Worm (Caenorhabditis elegans) whole organism, L3 larva: ENCODE data around the gene sms-3.

Experiments
- ceh-28 ChIP-seq: fragments of 150-350 bp; optimal IDR thresholded peaks from 2 replicates; lab custom pipeline; 2014; ENCODE audit warnings: missing biosample characterization, missing genetic modification reagents, missing genetic modification characterization
- mdl-1 ChIP-seq: fragments of 150-350 bp; optimal IDR thresholded peaks from 2 replicates; lab custom pipeline; 2014; ENCODE audit warnings: missing biosample characterization, missing genetic modification characterization
- nhr-237 ChIP-seq: fragments of 150-350 bp; optimal IDR thresholded peaks from 2 replicates; lab custom pipeline; 2014; ENCODE audit warnings: missing biosample characterization, missing genetic modification characterization

DNA sequence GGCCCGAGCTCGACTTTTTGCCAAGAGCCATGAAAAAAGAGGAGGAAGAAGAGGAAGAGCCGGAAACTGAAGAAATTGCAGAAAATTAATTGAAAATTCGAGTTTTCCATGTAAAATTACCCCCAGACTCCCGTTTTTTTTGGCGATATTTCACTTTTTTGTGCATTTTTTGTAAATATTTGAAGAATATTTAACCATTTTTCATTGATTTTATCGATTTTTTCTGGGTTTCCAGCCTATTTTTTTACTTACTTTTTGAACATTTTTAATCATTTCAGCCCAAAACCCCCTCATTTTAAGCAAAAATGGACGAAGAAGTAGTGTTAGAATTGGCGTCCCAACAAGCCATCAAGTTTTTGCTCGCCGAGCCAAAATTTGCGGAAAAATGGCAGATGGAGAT is 24.5 kb downstream of the sms-3 start, which contains the start of gene Y22D7AL.7:
- no peak for TF ChIP-seq ceh-28 (tag; lab: Kevin White, UChicago)
- no peak for TF ChIP-seq nhr-237 (tag; lab: Kevin White, UChicago)
- no peak for TF ChIP-seq mdl-1 (tag; lab: Kevin White, UChicago)
